Fruit fly (Drosophila melanogaster) whole organism, embryonic: ENCODE measurements around the gene CG4497.

Experiments
- B-H1 ChIP-seq: fragments of 200-800 bp; sonication (Bioruptor generic); IDR thresholded peaks from 3 replicates; pipeline ENCODE4 v1.3.6; 2022; ENCODE audit warnings: missing biosample characterization, missing genetic modification characterization
- CG10366 ChIP-seq: fragments of 200-800 bp; sonication (Bioruptor generic); IDR thresholded peaks from 2 replicates; pipeline ENCODE4 v1.3.6; 2022; ENCODE audit warnings: missing biosample characterization, missing genetic modification characterization
- CG10431 ChIP-seq: fragments of 200-800 bp; sonication (Bioruptor generic); optimal IDR thresholded peaks from 3 replicates; lab custom pipeline; 2018; ENCODE audit warnings: missing biosample characterization, mild to moderate bottlenecking, missing genetic modification characterization
- CG12659 ChIP-seq: fragments of 200-800 bp; sonication (Bioruptor generic); optimal IDR thresholded peaks from 3 replicates; lab custom pipeline; 2017; ENCODE audit warnings: mild to moderate bottlenecking, missing biosample characterization, missing genetic modification reagents, missing genetic modification characterization
- CG13624 ChIP-seq: fragments of 200-800 bp; sonication (Bioruptor generic); optimal IDR thresholded peaks from 2 replicates; lab custom pipeline; 2016; ENCODE audit warnings: missing biosample characterization, missing genetic modification characterization
- CG15073 ChIP-seq: fragments of 200-800 bp; sonication (Bioruptor generic); optimal IDR thresholded peaks from 2 replicates; lab custom pipeline; 2016; ENCODE audit warnings: missing biosample characterization, missing genetic modification characterization
- CG1647 ChIP-seq: fragments of 200-800 bp; sonication (Bioruptor generic); optimal IDR thresholded peaks from 3 replicates; lab custom pipeline; 2016; ENCODE audit warnings: missing biosample characterization, missing genetic modification characterization
- CG16779 ChIP-seq: fragments of 200-800 bp; sonication (Bioruptor generic); IDR thresholded peaks from 2 replicates; pipeline ENCODE4 v1.3.6; 2022; ENCODE audit warnings: missing biosample characterization, missing genetic modification characterization
- CG1792 ChIP-seq: fragments of 200-800 bp; sonication (Bioruptor generic); optimal IDR thresholded peaks from 2 replicates; lab custom pipeline; 2016; ENCODE audit warnings: missing biosample characterization, missing genetic modification characterization
- CG18262 ChIP-seq: fragments of 200-800 bp; optimal IDR thresholded peaks from 3 replicates; lab custom pipeline; 2019; ENCODE audit warnings: missing biosample characterization, mild to moderate bottlenecking, missing genetic modification characterization, moderate library complexity
- CG3838 ChIP-seq: fragments of 200-800 bp; sonication (Bioruptor generic); optimal IDR thresholded peaks from 3 replicates; lab custom pipeline; 2016; ENCODE audit warnings: missing biosample characterization, missing genetic modification characterization
- CG43689 ChIP-seq: fragments of 200-800 bp; sonication (Bioruptor generic); IDR thresholded peaks from 2 replicates; pipeline ENCODE4 v1.3.6; 2022; ENCODE audit warnings: missing biosample characterization, missing genetic modification characterization
- CG4404 ChIP-seq: fragments of 200-800 bp; sonication (Bioruptor generic); IDR thresholded peaks from 2 replicates; pipeline ENCODE4 v1.3.6; 2022; ENCODE audit warnings: missing biosample characterization, missing genetic modification characterization
- CG4730 ChIP-seq: fragments of 200-800 bp; sonication (Bioruptor generic); IDR thresholded peaks from 2 replicates; pipeline ENCODE4 v1.3.6; 2022; ENCODE audit warnings: missing biosample characterization, missing genetic modification characterization
- CG6254 ChIP-seq: fragments of 200-800 bp; sonication (Bioruptor generic); optimal IDR thresholded peaks from 3 replicates; lab custom pipeline; 2017; ENCODE audit warnings: mild to moderate bottlenecking, missing biosample characterization, missing genetic modification reagents, missing genetic modification characterization
- CG7271 ChIP-seq: fragments of 200-800 bp; sonication (Bioruptor generic); optimal IDR thresholded peaks from 2 replicates; lab custom pipeline; 2018; ENCODE audit warnings: missing biosample characterization, mild to moderate bottlenecking, missing genetic modification characterization, moderate library complexity
- CG7556 ChIP-seq: fragments of 200-800 bp; sonication (Bioruptor generic); optimal IDR thresholded peaks from 2 replicates; lab custom pipeline; 2017; ENCODE audit warnings: missing biosample characterization, mild to moderate bottlenecking, missing genetic modification characterization
- CG8924 ChIP-seq: fragments of 200-800 bp; optimal IDR thresholded peaks from 3 replicates; lab custom pipeline; 2019; ENCODE audit warnings: missing biosample characterization, mild to moderate bottlenecking, missing genetic modification characterization, moderate library complexity
- CG9876 ChIP-seq: fragments of 200-800 bp; sonication (Bioruptor generic); optimal IDR thresholded peaks from 2 replicates; lab custom pipeline; 2016; ENCODE audit warnings: missing biosample characterization, missing genetic modification characterization
- Dad ChIP-seq: fragments of 200-800 bp; sonication (Bioruptor generic); optimal IDR thresholded peaks from 3 replicates; lab custom pipeline; 2016; ENCODE audit warnings: missing biosample characterization, missing genetic modification characterization
- Dek ChIP-seq: fragments of 200-800 bp; sonication (Bioruptor generic); optimal IDR thresholded peaks from 3 replicates; lab custom pipeline; 2019; ENCODE audit warnings: missing biosample characterization, mild to moderate bottlenecking, missing genetic modification characterization, moderate library complexity
- Dfd ChIP-seq, 2 experiments: fragments of >200 bp; optimal IDR thresholded peaks; 2 replicates each; lab custom pipeline; 2017; ENCODE audit warnings: missing biosample characterization in 2 of 2, missing genetic modification characterization in 2 of 2
- Hey ChIP-seq: fragments of 200-800 bp; sonication (Bioruptor generic); optimal IDR thresholded peaks from 3 replicates; lab custom pipeline; 2018; ENCODE audit warnings: missing biosample characterization, mild to moderate bottlenecking, missing genetic modification characterization
- Jarid2 ChIP-seq: fragments of 200-800 bp; sonication (Bioruptor generic); optimal IDR thresholded peaks from 3 replicates; lab custom pipeline; 2017; ENCODE audit warnings: mild to moderate bottlenecking, missing biosample characterization, missing genetic modification reagents, missing genetic modification characterization
- Lhr ChIP-seq: fragments of 200-800 bp; sonication (Bioruptor generic); optimal IDR thresholded peaks from 3 replicates; lab custom pipeline; 2017; ENCODE audit warnings: mild to moderate bottlenecking, missing biosample characterization, missing genetic modification reagents, missing genetic modification characterization
- Lim3 ChIP-seq: fragments of 200-800 bp; sonication (Bioruptor generic); IDR thresholded peaks from 2 replicates; pipeline ENCODE4 v1.3.6; 2022; ENCODE audit warnings: missing biosample characterization, missing genetic modification characterization
- Neu2 ChIP-seq: fragments of 200-800 bp; sonication (Bioruptor generic); optimal IDR thresholded peaks from 3 replicates; lab custom pipeline; 2016; ENCODE audit warnings: missing biosample characterization, missing genetic modification characterization, borderline replicate concordance
- PHDP ChIP-seq: fragments of 200-800 bp; sonication (Bioruptor generic); optimal IDR thresholded peaks from 3 replicates; lab custom pipeline; 2018; ENCODE audit warnings: missing biosample characterization, mild to moderate bottlenecking, missing genetic modification characterization, moderate library complexity
- Sin3A ChIP-seq: fragments of >200 bp; optimal IDR thresholded peaks from 2 replicates; lab custom pipeline; 2018
- Sox102F ChIP-seq: fragments of 200-800 bp; sonication (Bioruptor generic); optimal IDR thresholded peaks from 2 replicates; lab custom pipeline; 2018; ENCODE audit warnings: missing biosample characterization, mild to moderate bottlenecking, missing genetic modification characterization, moderate library complexity
- Sry-β ChIP-seq: fragments of 200-800 bp; sonication (Bioruptor generic); optimal IDR thresholded peaks from 2 replicates; lab custom pipeline; 2018; ENCODE audit warnings: missing biosample characterization, mild to moderate bottlenecking, missing genetic modification characterization, moderate library complexity
- ap ChIP-seq: fragments of 200-800 bp; sonication (Bioruptor generic); IDR thresholded peaks from 2 replicates; pipeline ENCODE4 v1.3.6; 2022; ENCODE audit warnings: missing biosample characterization, missing genetic modification characterization
- ase ChIP-seq: fragments of 200-800 bp; sonication (Bioruptor generic); IDR thresholded peaks from 3 replicates; pipeline ENCODE4 v1.3.6; 2022; ENCODE audit warnings: missing biosample characterization, missing genetic modification characterization
- br ChIP-seq: fragments of >200 bp; optimal IDR thresholded peaks from 2 replicates; lab custom pipeline; 2017
- caup ChIP-seq: fragments of 200-800 bp; sonication (Bioruptor generic); optimal IDR thresholded peaks from 3 replicates; lab custom pipeline; 2017; ENCODE audit warnings: missing biosample characterization, mild to moderate bottlenecking, missing genetic modification characterization, moderate library complexity; ENCODE audit not compliant: severe bottlenecking
- dati ChIP-seq: fragments of 200-800 bp; sonication (Bioruptor generic); IDR thresholded peaks from 2 replicates; pipeline ENCODE4 v1.3.6; 2022; ENCODE audit warnings: missing biosample characterization, missing genetic modification characterization
- dm ChIP-seq: fragments of 200-800 bp; sonication (Bioruptor generic); optimal IDR thresholded peaks from 3 replicates; lab custom pipeline; 2016; ENCODE audit warnings: missing biosample characterization, missing genetic modification characterization
- en ChIP-seq: fragments of 200-800 bp; sonication (Bioruptor generic); optimal IDR thresholded peaks from 2 replicates; lab custom pipeline; 2016; ENCODE audit warnings: missing biosample characterization, missing genetic modification characterization
- fru ChIP-seq: fragments of >200 bp; optimal IDR thresholded peaks from 2 replicates; lab custom pipeline; 2017
- ftz-f1 ChIP-seq: fragments of 200-800 bp; sonication (Bioruptor generic); optimal IDR thresholded peaks from 2 replicates; lab custom pipeline; 2016; ENCODE audit warnings: missing biosample characterization, missing genetic modification characterization
- gcm ChIP-seq: fragments of 200-800 bp; sonication (Bioruptor generic); optimal IDR thresholded peaks from 2 replicates; lab custom pipeline; 2019; ENCODE audit warnings: missing biosample characterization, mild to moderate bottlenecking, missing genetic modification characterization, moderate library complexity
- hth ChIP-seq: fragments of >200 bp; optimal IDR thresholded peaks from 2 replicates; lab custom pipeline; 2017; ENCODE audit warnings: inconsistent platforms
- prd ChIP-seq, 3 experiments: fragments of >200 bp in 2 of 3; fragments of 200-800 bp in 1 of 3; sonication (Bioruptor generic) in 1 of 3; optimal IDR thresholded peaks in 2 of 3; IDR thresholded peaks in 1 of 3; 2 replicates in 2 of 3; 3 replicates in 1 of 3; pipeline versions ENCODE4 v1.3.6 to Lab custom; 2017 to 2022; ENCODE audit warnings: missing biosample characterization in 1 of 3, missing genetic modification characterization in 1 of 3
- pros ChIP-seq: fragments of 200-800 bp; sonication (Bioruptor generic); optimal IDR thresholded peaks from 3 replicates; lab custom pipeline; 2019; ENCODE audit warnings: missing biosample characterization, mild to moderate bottlenecking, missing genetic modification characterization, moderate library complexity
- sim ChIP-seq: fragments of 200-800 bp; sonication (Bioruptor generic); IDR thresholded peaks from 2 replicates; pipeline ENCODE4 v1.3.6; 2022; ENCODE audit warnings: missing biosample characterization, missing genetic modification characterization
- sna ChIP-seq: fragments of 200-800 bp; sonication (Bioruptor generic); IDR thresholded peaks from 2 replicates; pipeline ENCODE4 v1.3.6; 2022; ENCODE audit warnings: missing biosample characterization, missing genetic modification characterization; ENCODE audit not compliant: partially characterized antibody
- sr ChIP-seq: fragments of 200-800 bp; sonication (Bioruptor generic); IDR thresholded peaks from 3 replicates; pipeline ENCODE4 v1.3.6; 2022; ENCODE audit warnings: missing biosample characterization, missing genetic modification characterization
- tap ChIP-seq: fragments of 200-800 bp; optimal IDR thresholded peaks from 3 replicates; lab custom pipeline; 2019; ENCODE audit warnings: missing biosample characterization, mild to moderate bottlenecking, missing genetic modification characterization, moderate library complexity
- tgo ChIP-seq: fragments of 200-800 bp; sonication (Bioruptor generic); IDR thresholded peaks from 3 replicates; pipeline ENCODE4 v1.3.6; 2022; ENCODE audit warnings: missing biosample characterization, missing genetic modification characterization
- tna ChIP-seq: fragments of 200-800 bp; sonication (Bioruptor generic); IDR thresholded peaks from 2 replicates; pipeline ENCODE4 v1.3.6; 2022; ENCODE audit warnings: missing biosample characterization, missing genetic modification characterization; ENCODE audit not compliant: partially characterized antibody
- unpg ChIP-seq: fragments of 200-800 bp; sonication (Bioruptor generic); optimal IDR thresholded peaks from 3 replicates; lab custom pipeline; 2018; ENCODE audit warnings: missing biosample characterization, mild to moderate bottlenecking, missing genetic modification characterization, moderate library complexity
- usp ChIP-seq: fragments of >200 bp; optimal IDR thresholded peaks from 2 replicates; lab custom pipeline; 2017; ENCODE audit warnings: missing biosample characterization, missing genetic modification characterization

The CG4497 gene

dm6 chr2L:7148086-7148485 is 46.3 kb downstream of the CG4497 start (continued):
- no peak for TF ChIP-seq prd (optimal IDR thresholded peaks at IDR 0.05; lab: Kevin White, UChicago)
- TF ChIP-seq prd (GFP tag; IDR thresholded peaks at IDR 0.05; lab: Robert Waterston, UW) = peak; percentile 81
- TF ChIP-seq Hey = no peak
- no peak for TF ChIP-seq hth (lab: Kevin White, UChicago)
- TF ChIP-seq sr (GFP tag; lab: Robert Waterston, UW) = no peak; the same call in 2 of the 3 replicates
- TF ChIP-seq tap (tag; lab: Kevin White, UChicago) = peak; percentile 85
- peak; percentile 1 for TF ChIP-seq CG9876 (GFP tag; lab: Kevin White, UChicago)
- peak; percentile 61 for TF ChIP-seq CG4404 (GFP tag; lab: Robert Waterston, UW)
- peak; percentile 40; the same call in 1 of the 2 replicates for TF ChIP-seq CG4730
- TF ChIP-seq CG7271 (tag; lab: Kevin White, UChicago) = peak; percentile 33
- TF ChIP-seq Sin3A (lab: Kevin White, UChicago) = no peak
- TF ChIP-seq pros (GFP tag; lab: Kevin White, UChicago) = no peak
- peak; percentile 85 for TF ChIP-seq unpg (GFP tag; lab: Kevin White, UChicago)
- TF ChIP-seq Dad (GFP tag; lab: Kevin White, UChicago) = peak; percentile 27
- no peak for TF ChIP-seq Sry-β (GFP tag; lab: Kevin White, UChicago)
- peak; percentile 38 for TF ChIP-seq Lhr (GFP tag; lab: Kevin White, UChicago)
- no peak for TF ChIP-seq CG15073 (GFP tag; lab: Kevin White, UChicago)
- no peak for TF ChIP-seq Lim3 (GFP tag; lab: Robert Waterston, UW)
- no peak for TF ChIP-seq dati (GFP tag; lab: Robert Waterston, UW)
- peak; percentile 65 for TF ChIP-seq CG10366 (GFP tag; lab: Robert Waterston, UW)
- no peak for TF ChIP-seq sna (GFP tag; lab: Robert Waterston, UW)
- TF ChIP-seq dm = peak; percentile 32
- TF ChIP-seq Dek (tag; lab: Kevin White, UChicago) = no peak
- TF ChIP-seq CG6254 (GFP tag; lab: Kevin White, UChicago) = peak; percentile 60
- peak; percentile 64 for TF ChIP-seq en (GFP tag; lab: Kevin White, UChicago)
- TF ChIP-seq CG8924 (tag; lab: Kevin White, UChicago) = peak; percentile 79
- TF ChIP-seq CG18262 = peak; percentile 89
- TF ChIP-seq gcm (GFP tag; lab: Kevin White, UChicago) = peak; percentile 74
- TF ChIP-seq ap (GFP tag; lab: Robert Waterston, UW) = peak; percentile 64; the same call in 1 of the 2 replicates
- no peak for TF ChIP-seq Dfd (GFP tag; optimal IDR thresholded peaks at IDR 0.05; lab: Kevin White, UChicago)
- TF ChIP-seq br = no peak
- peak; percentile 37 for TF ChIP-seq Jarid2
- no peak for TF ChIP-seq CG10431 (GFP tag; lab: Kevin White, UChicago)
- TF ChIP-seq CG7556 = peak; percentile 74
- TF ChIP-seq CG43689 = no peak
- TF ChIP-seq CG13624 = peak; percentile 30
- no peak for TF ChIP-seq CG16779 (GFP tag; lab: Robert Waterston, UW)
- no peak for TF ChIP-seq Neu2
- TF ChIP-seq ftz-f1 (GFP tag; lab: Kevin White, UChicago) = no peak
- peak; percentile 40 for TF ChIP-seq CG3838
- no peak; the same call in 1 of the 3 replicates for TF ChIP-seq B-H1 (GFP tag; lab: Robert Waterston, UW)
- TF ChIP-seq tgo (GFP tag; lab: Robert Waterston, UW) = peak; percentile 82
- no peak for TF ChIP-seq CG1647 (GFP tag; lab: Kevin White, UChicago)
- peak; percentile 20 for TF ChIP-seq caup (GFP tag; lab: Kevin White, UChicago)
- TF ChIP-seq CG12659 (GFP tag; lab: Kevin White, UChicago) = peak; percentile 61
- TF ChIP-seq ase (GFP tag; lab: Robert Waterston, UW) = 0 out of 3 replicates have a peak, but pooled peaks have one; percentile 5
- no peak for TF ChIP-seq tna (GFP tag; lab: Robert Waterston, UW)
- TF ChIP-seq Sox102F (GFP tag; lab: Kevin White, UChicago) = peak; percentile 91
- TF ChIP-seq CG1792 (GFP tag; lab: Kevin White, UChicago) = no peak
- TF ChIP-seq usp = no peak
- TF ChIP-seq fru (lab: Kevin White, UChicago) = no peak
- peak; percentile 80 for TF ChIP-seq PHDP (tag; lab: Kevin White, UChicago)
- TF ChIP-seq sim (GFP tag; lab: Robert Waterston, UW) = peak; percentile 64; the same call in 1 of the 2 replicates
